Worm (Caenorhabditis elegans): ENCODE data around the gene ben-1.

- TF ChIP-seq tbx-2 (tag; optimal IDR thresholded peaks at IDR 0.05) (no peak), ceh-9 (tag; optimal IDR thresholded peaks at IDR 0.05) (no peak), nhr-11 (tag; optimal IDR thresholded peaks at IDR 0.05) (no peak), ceh-19 (GFP tag; optimal IDR thresholded peaks at IDR 0.05) (no peak), unc-55 (GFP tag; optimal IDR thresholded peaks at IDR 0.05) (no peak), nfya-1 (tag; optimal IDR thresholded peaks at IDR 0.05) (no peak), sdc-2 (tag; optimal IDR thresholded peaks at IDR 0.05) (no peak)
Observed at ce11 chrIII:3581636-3582035, 40.2 kb upstream of the ben-1 start, which contains the start of gene C48D5.3.
